Fruit fly (Drosophila melanogaster) whole organism, embryonic: Measurements from ENCODE around the gene dome.

ENCODE experiments used
- B-H1 ChIP-seq: fragments of 200-800 bp; sonication (Bioruptor generic); IDR thresholded peaks from 3 replicates; pipeline ENCODE4 v1.3.6; 2022; ENCODE audit warnings: missing biosample characterization, missing genetic modification characterization
- Bteb2 ChIP-seq: fragments of 200-800 bp; sonication (Bioruptor generic); optimal IDR thresholded peaks from 2 replicates; lab custom pipeline; 2016; ENCODE audit warnings: missing biosample characterization, missing genetic modification characterization
- CG10209 ChIP-seq: fragments of 200-800 bp; sonication (Bioruptor generic); optimal IDR thresholded peaks from 3 replicates; lab custom pipeline; 2017; ENCODE audit warnings: missing biosample characterization, mild to moderate bottlenecking, missing genetic modification characterization, missing genetic modification reagents
- CG10543 ChIP-seq: fragments of 200-800 bp; sonication (Bioruptor generic); optimal IDR thresholded peaks from 3 replicates; lab custom pipeline; 2017; ENCODE audit warnings: missing biosample characterization, mild to moderate bottlenecking, missing genetic modification characterization, moderate library complexity
- CG12236 ChIP-seq: fragments of 200-800 bp; sonication (Bioruptor generic); optimal IDR thresholded peaks from 2 replicates; lab custom pipeline; 2016; ENCODE audit warnings: missing biosample characterization, missing genetic modification characterization
- CG12659 ChIP-seq: fragments of 200-800 bp; sonication (Bioruptor generic); optimal IDR thresholded peaks from 3 replicates; lab custom pipeline; 2017; ENCODE audit warnings: mild to moderate bottlenecking, missing biosample characterization, missing genetic modification reagents, missing genetic modification characterization
- CG13287 ChIP-seq: fragments of 200-800 bp; sonication (Bioruptor generic); IDR thresholded peaks from 2 replicates; pipeline ENCODE4 v1.3.6; 2022; ENCODE audit warnings: missing biosample characterization, missing genetic modification characterization; ENCODE audit not compliant: partially characterized antibody
- CG13775 ChIP-seq: fragments of 200-800 bp; sonication (Bioruptor generic); optimal IDR thresholded peaks from 3 replicates; lab custom pipeline; 2017; ENCODE audit warnings: missing biosample characterization, mild to moderate bottlenecking, missing genetic modification characterization
- CG13894 ChIP-seq: fragments of 200-800 bp; sonication (Bioruptor generic); optimal IDR thresholded peaks from 3 replicates; lab custom pipeline; 2018; ENCODE audit warnings: missing biosample characterization, mild to moderate bottlenecking, missing genetic modification characterization, moderate library complexity
- CG1603 ChIP-seq: fragments of 200-800 bp; sonication (Bioruptor generic); optimal IDR thresholded peaks from 2 replicates; lab custom pipeline; 2019; ENCODE audit warnings: missing biosample characterization, mild to moderate bottlenecking, missing genetic modification characterization, moderate library complexity
- CG1647 ChIP-seq: fragments of 200-800 bp; sonication (Bioruptor generic); optimal IDR thresholded peaks from 3 replicates; lab custom pipeline; 2016; ENCODE audit warnings: missing biosample characterization, missing genetic modification characterization
- CG16863 ChIP-seq: fragments of 200-800 bp; sonication (Bioruptor generic); optimal IDR thresholded peaks from 3 replicates; lab custom pipeline; 2016; ENCODE audit warnings: missing biosample characterization, missing genetic modification characterization
- CG1832 ChIP-seq: fragments of 200-800 bp; sonication (Bioruptor generic); optimal IDR thresholded peaks from 2 replicates; lab custom pipeline; 2017; ENCODE audit warnings: missing biosample characterization, mild to moderate bottlenecking, missing genetic modification characterization, inconsistent platforms
- CG2120 ChIP-seq: fragments of 200-800 bp; sonication (Bioruptor generic); optimal IDR thresholded peaks from 3 replicates; lab custom pipeline; 2016; ENCODE audit warnings: missing biosample characterization, missing genetic modification characterization
- CG3065 ChIP-seq: fragments of 200-800 bp; sonication (Bioruptor generic); optimal IDR thresholded peaks from 2 replicates; lab custom pipeline; 2016; ENCODE audit warnings: missing biosample characterization, missing genetic modification characterization
- CG32532 ChIP-seq: fragments of 200-800 bp; sonication (Bioruptor generic); IDR thresholded peaks from 2 replicates; pipeline ENCODE4 v1.3.6; 2022; ENCODE audit warnings: missing biosample characterization, missing genetic modification characterization
- CG33213 ChIP-seq: fragments of 200-800 bp; sonication (Bioruptor generic); optimal IDR thresholded peaks from 3 replicates; lab custom pipeline; 2016; ENCODE audit warnings: missing biosample characterization, missing genetic modification characterization
- CG3847 ChIP-seq: fragments of 200-800 bp; sonication (Bioruptor generic); IDR thresholded peaks from 2 replicates; pipeline ENCODE4 v1.3.6; 2022; ENCODE audit warnings: missing biosample characterization, missing genetic modification characterization
- CG4820 ChIP-seq: fragments of 200-800 bp; sonication (Bioruptor generic); optimal IDR thresholded peaks from 3 replicates; lab custom pipeline; 2016; ENCODE audit warnings: missing biosample characterization, missing genetic modification characterization
- CG6791 ChIP-seq: fragments of 200-800 bp; sonication (Bioruptor generic); IDR thresholded peaks from 3 replicates; pipeline ENCODE4 v1.3.6; 2022; ENCODE audit warnings: missing biosample characterization, missing genetic modification characterization; ENCODE audit not compliant: partially characterized antibody
- CG7987 ChIP-seq: fragments of 200-800 bp; sonication (Bioruptor generic); optimal IDR thresholded peaks from 2 replicates; lab custom pipeline; 2018; ENCODE audit warnings: missing biosample characterization, mild to moderate bottlenecking, missing genetic modification characterization, moderate library complexity
- CG8290 ChIP-seq, 3 experiments: fragments of 200-800 bp; sonication (Bioruptor generic); optimal IDR thresholded peaks; 2 replicates each; lab custom pipeline; 2016 to 2019; ENCODE audit warnings: missing biosample characterization in 3 of 3, missing genetic modification characterization in 3 of 3, mild to moderate bottlenecking in 2 of 3, moderate library complexity in 1 of 3
- CG9797 ChIP-seq: fragments of 200-800 bp; sonication (Bioruptor generic); optimal IDR thresholded peaks from 3 replicates; lab custom pipeline; 2018; ENCODE audit warnings: missing biosample characterization, mild to moderate bottlenecking, missing genetic modification characterization
- CG9932 ChIP-seq: fragments of 200-800 bp; sonication (Bioruptor generic); IDR thresholded peaks from 2 replicates; pipeline ENCODE4 v1.3.6; 2022; ENCODE audit warnings: missing biosample characterization, missing genetic modification characterization
- CrebB ChIP-seq: fragments of 200-800 bp; sonication (Bioruptor generic); optimal IDR thresholded peaks from 3 replicates; lab custom pipeline; 2018; ENCODE audit warnings: missing biosample characterization, mild to moderate bottlenecking, missing genetic modification characterization
- D19B ChIP-seq: fragments of 200-800 bp; sonication (Bioruptor generic); optimal IDR thresholded peaks from 2 replicates; lab custom pipeline; 2017; ENCODE audit warnings: missing biosample characterization, mild to moderate bottlenecking, missing genetic modification characterization
- Dek ChIP-seq: fragments of 200-800 bp; sonication (Bioruptor generic); optimal IDR thresholded peaks from 3 replicates; lab custom pipeline; 2019; ENCODE audit warnings: missing biosample characterization, mild to moderate bottlenecking, missing genetic modification characterization, moderate library complexity
- Dfd ChIP-seq, 2 experiments: fragments of >200 bp; optimal IDR thresholded peaks; 2 replicates each; lab custom pipeline; 2017; ENCODE audit warnings: missing biosample characterization in 2 of 2, missing genetic modification characterization in 2 of 2
- Ets97D ChIP-seq: fragments of 200-800 bp; sonication (Bioruptor generic); optimal IDR thresholded peaks from 3 replicates; lab custom pipeline; 2016; ENCODE audit warnings: missing biosample characterization, missing genetic modification characterization
- H2.0 ChIP-seq: fragments of 200-800 bp; sonication (Bioruptor generic); IDR thresholded peaks from 2 replicates; pipeline ENCODE4 v1.3.6; 2022; ENCODE audit warnings: missing biosample characterization, missing genetic modification characterization
- HLH4C ChIP-seq: fragments of 200-800 bp; sonication (Bioruptor generic); IDR thresholded peaks from 3 replicates; pipeline ENCODE4 v1.3.6; 2022; ENCODE audit warnings: missing biosample characterization, missing genetic modification characterization; ENCODE audit not compliant: partially characterized antibody
- MBD-R2 ChIP-seq: fragments of 200-800 bp; sonication (Bioruptor generic); IDR thresholded peaks from 2 replicates; pipeline ENCODE4 v1.3.6; 2022; ENCODE audit warnings: missing biosample characterization, missing genetic modification characterization
- MESR4 ChIP-seq: fragments of 200-800 bp; sonication (Bioruptor generic); optimal IDR thresholded peaks from 2 replicates; lab custom pipeline; 2018; ENCODE audit warnings: missing biosample characterization, mild to moderate bottlenecking, missing genetic modification characterization, moderate library complexity
- Mad ChIP-seq: fragments of 200-800 bp; sonication (Bioruptor generic); optimal IDR thresholded peaks from 2 replicates; lab custom pipeline; 2016; ENCODE audit warnings: missing biosample characterization, missing genetic modification characterization
- Med ChIP-seq: fragments of 200-800 bp; sonication (Bioruptor generic); peaks from one replicate; lab custom pipeline; 2016; ENCODE audit warnings: missing biosample characterization, missing genetic modification characterization, mild to moderate bottlenecking, inconsistent platforms, moderate library complexity
- Optix ChIP-seq: fragments of 200-800 bp; sonication (Bioruptor generic); IDR thresholded peaks from 3 replicates; pipeline ENCODE4 v1.3.6; 2022; ENCODE audit warnings: missing biosample characterization, missing genetic modification characterization
- Poxn ChIP-seq: fragments of 200-800 bp; sonication (Bioruptor generic); IDR thresholded peaks from 2 replicates; pipeline ENCODE4 v1.3.6; 2022; ENCODE audit warnings: missing biosample characterization, missing genetic modification characterization
- abd-A ChIP-seq: fragments of 200-800 bp; sonication (Bioruptor generic); optimal IDR thresholded peaks from 3 replicates; lab custom pipeline; 2019; ENCODE audit warnings: missing biosample characterization, mild to moderate bottlenecking, missing genetic modification characterization, moderate library complexity
- amos ChIP-seq: fragments of 200-800 bp; sonication (Bioruptor generic); IDR thresholded peaks from 2 replicates; pipeline ENCODE4 v1.3.6; 2022; ENCODE audit warnings: missing biosample characterization, missing genetic modification characterization; ENCODE audit not compliant: partially characterized antibody
- aop ChIP-seq: fragments of 200-800 bp; sonication (Bioruptor generic); IDR thresholded peaks from 2 replicates; pipeline ENCODE4 v1.3.6; 2022; ENCODE audit warnings: missing biosample characterization, missing genetic modification characterization
- ara ChIP-seq: fragments of 200-800 bp; sonication (Bioruptor generic); IDR thresholded peaks from 2 replicates; pipeline ENCODE4 v1.3.6; 2022; ENCODE audit warnings: missing biosample characterization, missing genetic modification characterization
- br ChIP-seq: fragments of >200 bp; optimal IDR thresholded peaks from 2 replicates; lab custom pipeline; 2017
- cad ChIP-seq: fragments of >200 bp; optimal IDR thresholded peaks from 2 replicates; lab custom pipeline; 2017; ENCODE audit warnings: missing biosample characterization, missing genetic modification characterization
- gcm2 ChIP-seq: fragments of 200-800 bp; sonication (Bioruptor generic); optimal IDR thresholded peaks from 2 replicates; lab custom pipeline; 2016; ENCODE audit warnings: missing biosample characterization, missing genetic modification characterization
- knrl ChIP-seq: fragments of 200-800 bp; sonication (Bioruptor generic); IDR thresholded peaks from 3 replicates; pipeline ENCODE4 v1.3.6; 2022; ENCODE audit warnings: missing biosample characterization, missing genetic modification characterization; ENCODE audit not compliant: partially characterized antibody
- p53 ChIP-seq: fragments of 200-800 bp; sonication (Bioruptor generic); optimal IDR thresholded peaks from 2 replicates; lab custom pipeline; 2016; ENCODE audit warnings: missing biosample characterization, missing genetic modification characterization
- pnt ChIP-seq: fragments of 200-800 bp; sonication (Bioruptor generic); optimal IDR thresholded peaks from 3 replicates; lab custom pipeline; 2016; ENCODE audit warnings: missing biosample characterization, missing genetic modification characterization
- row ChIP-seq: fragments of 200-800 bp; sonication (Bioruptor generic); IDR thresholded peaks from 3 replicates; pipeline ENCODE4 v1.3.6; 2022; ENCODE audit warnings: missing biosample characterization, missing genetic modification characterization
- stwl ChIP-seq: fragments of 200-800 bp; sonication (Bioruptor generic); optimal IDR thresholded peaks from 3 replicates; lab custom pipeline; 2018; ENCODE audit warnings: missing biosample characterization, mild to moderate bottlenecking, missing genetic modification characterization, moderate library complexity
- zfh1 ChIP-seq: fragments of 200-800 bp; sonication (Bioruptor generic); IDR thresholded peaks from 3 replicates; pipeline ENCODE4 v1.3.6; 2022; ENCODE audit warnings: missing biosample characterization, missing genetic modification characterization

Gene dome

dm6 chrX:19696845-19697244 lies 13.5 kb upstream of the dome start, which contains the start of gene Cdc42 (continued):
- TF ChIP-seq CG7987 (GFP tag; lab: Kevin White, UChicago): no peak
- no peak for TF ChIP-seq gcm2 (GFP tag; lab: Kevin White, UChicago)
- no peak for TF ChIP-seq CG3065 (GFP tag; lab: Kevin White, UChicago)
- TF ChIP-seq CG6791 (GFP tag; lab: Robert Waterston, UW): peak; percentile 42; the same call in 2 of the 3 replicates
- no peak for TF ChIP-seq CrebB (tag; lab: Kevin White, UChicago)
- no peak for TF ChIP-seq CG33213 (GFP tag; lab: Kevin White, UChicago)
- no peak for TF ChIP-seq D19B (GFP tag; lab: Kevin White, UChicago)
- peak; percentile 36; the same call in 1 of the 2 replicates for TF ChIP-seq CG32532 (GFP tag; lab: Robert Waterston, UW)
- peak; percentile 3; the same call in 1 of the 2 replicates for TF ChIP-seq H2.0 (GFP tag; lab: Robert Waterston, UW)
- no peak for TF ChIP-seq B-H1 (GFP tag; lab: Robert Waterston, UW)
- no peak for TF ChIP-seq Mad (GFP tag; lab: Kevin White, UChicago)
- 0 out of 3 replicates have a peak, but pooled peaks have one; percentile 34 for TF ChIP-seq HLH4C (GFP tag; lab: Robert Waterston, UW)
- no peak for TF ChIP-seq p53 (GFP tag; lab: Kevin White, UChicago)
- TF ChIP-seq CG8290 (GFP tag; optimal IDR thresholded peaks at IDR 0.05; lab: Kevin White, UChicago): peak; percentile 34
- peak in 1 of 2 experiments; percentile 75 for TF ChIP-seq CG8290 (tag; optimal IDR thresholded peaks at IDR 0.05; lab: Kevin White, UChicago)
- TF ChIP-seq cad (GFP tag; lab: Kevin White, UChicago): no peak
- TF ChIP-seq CG2120 (GFP tag; lab: Kevin White, UChicago): no peak
- TF ChIP-seq CG13775 (GFP tag; lab: Kevin White, UChicago): no peak
- TF ChIP-seq ara: no peak
- TF ChIP-seq MBD-R2 (GFP tag; lab: Robert Waterston, UW): peak; percentile 51
- TF ChIP-seq CG10209 (GFP tag; lab: Kevin White, UChicago): no peak
- TF ChIP-seq pnt (GFP tag; lab: Kevin White, UChicago): no peak
- peak; percentile 57 for TF ChIP-seq CG1603
- peak; percentile 45 for TF ChIP-seq amos (GFP tag; lab: Robert Waterston, UW)
- TF ChIP-seq Med (GFP tag; lab: Kevin White, UChicago): peak; percentile 87
- TF ChIP-seq zfh1: peak; percentile 34; the same call in 2 of the 3 replicates
- no peak for TF ChIP-seq Dek
- no peak for TF ChIP-seq Poxn
- no peak for TF ChIP-seq br (lab: Kevin White, UChicago)
- no peak for TF ChIP-seq CG1647
- TF ChIP-seq CG9932 (GFP tag; lab: Robert Waterston, UW): peak; percentile 41; the same call in 1 of the 2 replicates
- TF ChIP-seq row (GFP tag; lab: Robert Waterston, UW): peak; percentile 69
- TF ChIP-seq CG4820 (GFP tag; lab: Kevin White, UChicago): no peak
- TF ChIP-seq Bteb2 (GFP tag; lab: Kevin White, UChicago): no peak
- TF ChIP-seq MESR4: peak; percentile 48
- no peak for TF ChIP-seq Optix (GFP tag; lab: Robert Waterston, UW)
- peak; percentile 29 for TF ChIP-seq CG12659 (GFP tag; lab: Kevin White, UChicago)
- no peak for TF ChIP-seq CG16863 (GFP tag; lab: Kevin White, UChicago)
- TF ChIP-seq stwl (tag; lab: Kevin White, UChicago): peak; percentile 32
- no peak for TF ChIP-seq CG1832 (GFP tag; lab: Kevin White, UChicago)
- TF ChIP-seq abd-A (tag; lab: Kevin White, UChicago): no peak
- no peak for TF ChIP-seq CG10543
- peak; percentile 61 for TF ChIP-seq CG13894
- TF ChIP-seq CG13287 (GFP tag; lab: Robert Waterston, UW): peak; percentile 24; the same call in 1 of the 2 replicates
- TF ChIP-seq CG12236 (GFP tag; lab: Kevin White, UChicago): no peak
- no peak for TF ChIP-seq Dfd (GFP tag; optimal IDR thresholded peaks at IDR 0.05; lab: Kevin White, UChicago)
- TF ChIP-seq CG3847: 0 out of 2 replicates have a peak, but pooled peaks have one; percentile 17
- peak; percentile 51; the same call in 1 of the 2 replicates for TF ChIP-seq aop (GFP tag; lab: Robert Waterston, UW)
- TF ChIP-seq CG9797 (GFP tag; lab: Kevin White, UChicago): peak; percentile 20
- 0 out of 3 replicates have a peak, but pooled peaks have one; percentile 11 for TF ChIP-seq knrl (GFP tag; lab: Robert Waterston, UW)
- TF ChIP-seq Ets97D (GFP tag; lab: Kevin White, UChicago): peak; percentile 23
